Worm (Caenorhabditis elegans): ENCODE data around the gene dml-1.

dml-1 gene

ce11 chrIV:2854161-2854560 is 32.6 kb upstream of the dml-1 start:
- TF ChIP-seq med-1 (GFP tag; optimal IDR thresholded peaks at IDR 0.05; ENCODE audit: insufficient read depth) (no peak), cog-1 (tag; optimal IDR thresholded peaks at IDR 0.05) (no peak), T22C8.4 (GFP tag; IDR thresholded peaks at IDR 0.05) (no peak), klf-2 (GFP tag; conservative IDR thresholded peaks at IDR 0.05) (no peak), ref-1 (GFP tag; conservative IDR thresholded peaks at IDR 0.05) (no peak), ztf-23 (GFP tag; IDR thresholded peaks at IDR 0.05) (no peak), tab-1 (GFP tag; IDR thresholded peaks at IDR 0.05) (no peak), flt-1 (GFP tag; IDR thresholded peaks at IDR 0.05) (no peak), ztf-29 (GFP tag; IDR thresholded peaks at IDR 0.05) (no peak)

ce11 chrIV:2855056-2855752 is 31.6 kb upstream of the dml-1 start:
- TF ChIP-seq med-1 (GFP tag; optimal IDR thresholded peaks at IDR 0.05; ENCODE audit: insufficient read depth) (no peak), cog-1 (tag; optimal IDR thresholded peaks at IDR 0.05) (no peak), tab-1 (GFP tag; IDR thresholded peaks at IDR 0.05) (no peak), ref-1 (GFP tag; conservative IDR thresholded peaks at IDR 0.05) (no peak), flt-1 (GFP tag; IDR thresholded peaks at IDR 0.05) (no peak)

ce11 chrIV:2858734-2859133 is 28.0 kb upstream of the dml-1 start:
- TF ChIP-seq tab-1 (GFP tag; IDR thresholded peaks at IDR 0.05) (no peak), ztf-23 (GFP tag; IDR thresholded peaks at IDR 0.05) (no peak), T22C8.4 (GFP tag; IDR thresholded peaks at IDR 0.05) (no peak), ref-1 (GFP tag; conservative IDR thresholded peaks at IDR 0.05) (no peak), ztf-29 (GFP tag; IDR thresholded peaks at IDR 0.05) (no peak), cog-1 (tag; optimal IDR thresholded peaks at IDR 0.05) (no peak), med-1 (GFP tag; optimal IDR thresholded peaks at IDR 0.05; ENCODE audit: insufficient read depth) (no peak), klf-2 (GFP tag; conservative IDR thresholded peaks at IDR 0.05) (no peak), flt-1 (GFP tag; IDR thresholded peaks at IDR 0.05) (no peak)

ce11 chrIV:2864743-2865142 is 22.0 kb upstream of the dml-1 start, which contains the start of gene Y54G2A.16:
Y54G2A.16 (minus strand) TSS chrIV:2864843.
- TF ChIP-seq klf-2 (GFP tag; conservative IDR thresholded peaks at IDR 0.05) = no peak
- no peak for TF ChIP-seq ztf-23 (GFP tag; IDR thresholded peaks at IDR 0.05)
- TF ChIP-seq flt-1 (GFP tag; IDR thresholded peaks at IDR 0.05) = no peak
- no peak for TF ChIP-seq tab-1 (GFP tag; IDR thresholded peaks at IDR 0.05)
- TF ChIP-seq ztf-29 (GFP tag; IDR thresholded peaks at IDR 0.05) = no peak
- no peak for TF ChIP-seq ref-1 (GFP tag; conservative IDR thresholded peaks at IDR 0.05)
- no peak for TF ChIP-seq T22C8.4 (GFP tag; IDR thresholded peaks at IDR 0.05)
- no peak for TF ChIP-seq med-1 (GFP tag; optimal IDR thresholded peaks at IDR 0.05; ENCODE audit: insufficient read depth)
- TF ChIP-seq cog-1 (tag; optimal IDR thresholded peaks at IDR 0.05) = no peak

- no peak for TF ChIP-seq ztf-23 (GFP tag; IDR thresholded peaks at IDR 0.05)
- no peak for TF ChIP-seq flt-1 (GFP tag; IDR thresholded peaks at IDR 0.05)
- no peak for TF ChIP-seq klf-2 (GFP tag; conservative IDR thresholded peaks at IDR 0.05)
- no peak for TF ChIP-seq ztf-29 (GFP tag; IDR thresholded peaks at IDR 0.05)
- TF ChIP-seq tab-1 (GFP tag; IDR thresholded peaks at IDR 0.05) = no peak
- no peak for TF ChIP-seq cog-1 (tag; optimal IDR thresholded peaks at IDR 0.05)
- no peak for TF ChIP-seq T22C8.4 (GFP tag; IDR thresholded peaks at IDR 0.05)
- TF ChIP-seq med-1 (GFP tag; optimal IDR thresholded peaks at IDR 0.05; ENCODE audit: insufficient read depth) = no peak
- no peak for TF ChIP-seq ref-1 (GFP tag; conservative IDR thresholded peaks at IDR 0.05)
Measured at ce11 chrIV:2885260-2885659, 1.5 kb upstream of the dml-1 start.

ce11 chrIV:2887245-2887644 is 490 bp downstream of the dml-1 start:
- TF ChIP-seq flt-1 (GFP tag; IDR thresholded peaks at IDR 0.05) (no peak), ref-1 (GFP tag; conservative IDR thresholded peaks at IDR 0.05) (no peak), klf-2 (GFP tag; conservative IDR thresholded peaks at IDR 0.05) (no peak), med-1 (GFP tag; optimal IDR thresholded peaks at IDR 0.05; ENCODE audit: insufficient read depth) (no peak), ztf-23 (GFP tag; IDR thresholded peaks at IDR 0.05) (no peak), cog-1 (tag; optimal IDR thresholded peaks at IDR 0.05) (no peak), tab-1 (GFP tag; IDR thresholded peaks at IDR 0.05) (no peak), ztf-29 (GFP tag; IDR thresholded peaks at IDR 0.05) (no peak), T22C8.4 (GFP tag; IDR thresholded peaks at IDR 0.05) (no peak)

- TF ChIP-seq klf-2 (GFP tag; conservative IDR thresholded peaks at IDR 0.05) (no peak), ztf-29 (GFP tag; IDR thresholded peaks at IDR 0.05) (no peak), tab-1 (GFP tag; IDR thresholded peaks at IDR 0.05) (no peak), ref-1 (GFP tag; conservative IDR thresholded peaks at IDR 0.05) (no peak), cog-1 (tag; optimal IDR thresholded peaks at IDR 0.05) (no peak), T22C8.4 (GFP tag; IDR thresholded peaks at IDR 0.05) (no peak), flt-1 (GFP tag; IDR thresholded peaks at IDR 0.05) (no peak), med-1 (GFP tag; optimal IDR thresholded peaks at IDR 0.05; ENCODE audit: insufficient read depth) (no peak), ztf-23 (GFP tag; IDR thresholded peaks at IDR 0.05) (no peak)
Measured at ce11 chrIV:2888496-2889101, 1.8 kb downstream of the dml-1 start.

ce11 chrIV:2890401-2890952 is 3.7 kb downstream of the dml-1 start, which contains the start of the genes nprt-1 and dib-1:
nprt-1 (minus strand) TSS chrIV:2890451.
dib-1 (plus strand) TSS chrIV:2890882.
- no peak for TF ChIP-seq tab-1 (GFP tag; IDR thresholded peaks at IDR 0.05)
- TF ChIP-seq ztf-23 (GFP tag; IDR thresholded peaks at IDR 0.05) = no peak
- TF ChIP-seq cog-1 (tag; optimal IDR thresholded peaks at IDR 0.05) = no peak
- no peak for TF ChIP-seq flt-1 (GFP tag; IDR thresholded peaks at IDR 0.05)
- no peak for TF ChIP-seq T22C8.4 (GFP tag; IDR thresholded peaks at IDR 0.05)
- no peak for TF ChIP-seq med-1 (GFP tag; optimal IDR thresholded peaks at IDR 0.05; ENCODE audit: insufficient read depth)
- no peak for TF ChIP-seq ref-1 (GFP tag; conservative IDR thresholded peaks at IDR 0.05)
- no peak for TF ChIP-seq ztf-29 (GFP tag; IDR thresholded peaks at IDR 0.05)
- no peak for TF ChIP-seq klf-2 (GFP tag; conservative IDR thresholded peaks at IDR 0.05)
